Worm (Caenorhabditis elegans): ENCODE measurements around the gene K03B4.6.

- TF ChIP-seq pha-4 (tag; optimal IDR thresholded peaks at IDR 0.05) (no peak), zip-8 (tag; optimal IDR thresholded peaks at IDR 0.05) (no peak), ceh-39 (tag; optimal IDR thresholded peaks at IDR 0.05) (no peak), elt-1 (tag; optimal IDR thresholded peaks at IDR 0.05; ENCODE audit: borderline replicate concordance, insufficient read depth) (no peak), lin-13 (tag; optimal IDR thresholded peaks at IDR 0.05) (no peak), lsy-2 (tag; optimal IDR thresholded peaks at IDR 0.05) (no peak), nhr-237 (tag; optimal IDR thresholded peaks at IDR 0.05) (peak; percentile 27), ztf-11 (tag; optimal IDR thresholded peaks at IDR 0.05) (no peak), unc-39 (tag; optimal IDR thresholded peaks at IDR 0.05) (no peak), bed-3 (GFP tag; optimal IDR thresholded peaks at IDR 0.05) (no peak)
These were observed 10.9 kb upstream of the K03B4.6 start, which contains the start of gene taf-10 for ce11 chrV:4686680-4687470.
